Worm (Caenorhabditis elegans): ENCODE results near the gene sel-11.

- TF ChIP-seq lsy-2 (tag; optimal IDR thresholded peaks at IDR 0.05) (no peak), pha-4 (tag; optimal IDR thresholded peaks at IDR 0.05) (no peak), unc-62 (GFP tag; optimal IDR thresholded peaks at IDR 0.05) (no peak), elt-3 (tag; optimal IDR thresholded peaks at IDR 0.05) (no peak), elt-1 (tag; optimal IDR thresholded peaks at IDR 0.05; ENCODE audit: borderline replicate concordance, insufficient read depth) (no peak)
Observed at ce11 chrV:11757358-11757757, 9.8 kb upstream of the sel-11 start, which contains the start of gene smoc-1.

Data from whole organism, mixed stage, embryonic.